Worm (Caenorhabditis elegans): ENCODE measurements around the gene F55C10.4.
"Not testable (repeated sequence)": the region's sequence is repeated elsewhere in the genome, so short reads cannot be mapped to it uniquely, and the experiment has no call there.

F55C10.4 gene

ce11 chrV:11375150-11375792, 11.3 kb upstream of the F55C10.4 start, which contains the start of gene cnb-1:
Gene cnb-1 (plus strand): TSS chrV:11375742.
- no peak for TF ChIP-seq dao-5 (tag; optimal IDR thresholded peaks at IDR 0.05)
- peak; percentile 79 for TF ChIP-seq him-1 (tag; optimal IDR thresholded peaks at IDR 0.05)

ce11 chrV:11379341-11379740, 7.2 kb upstream of the F55C10.4 start:
- TF ChIP-seq W03F9.2 (tag; optimal IDR thresholded peaks at IDR 0.05) (no peak), him-1 (tag; optimal IDR thresholded peaks at IDR 0.05) (no peak), dao-5 (tag; optimal IDR thresholded peaks at IDR 0.05) (no peak)

ce11 chrV:11380571-11380970, 6.0 kb upstream of the F55C10.4 start:
- TF ChIP-seq W03F9.2 (tag; optimal IDR thresholded peaks at IDR 0.05), result no peak
- TF ChIP-seq him-1 (tag; optimal IDR thresholded peaks at IDR 0.05), result no peak
- TF ChIP-seq dao-5 (tag; optimal IDR thresholded peaks at IDR 0.05), result no peak

- TF ChIP-seq dao-5 (tag; optimal IDR thresholded peaks at IDR 0.05), result no peak
- TF ChIP-seq W03F9.2 (tag; optimal IDR thresholded peaks at IDR 0.05), result no peak
- TF ChIP-seq him-1 (tag; optimal IDR thresholded peaks at IDR 0.05), result no peak
Observed at ce11 chrV:11383032-11383431, 3.5 kb upstream of the F55C10.4 start, which contains the start of gene F55C10.5. Gene F55C10.5 (plus strand): TSS chrV:11383105.

DNA sequence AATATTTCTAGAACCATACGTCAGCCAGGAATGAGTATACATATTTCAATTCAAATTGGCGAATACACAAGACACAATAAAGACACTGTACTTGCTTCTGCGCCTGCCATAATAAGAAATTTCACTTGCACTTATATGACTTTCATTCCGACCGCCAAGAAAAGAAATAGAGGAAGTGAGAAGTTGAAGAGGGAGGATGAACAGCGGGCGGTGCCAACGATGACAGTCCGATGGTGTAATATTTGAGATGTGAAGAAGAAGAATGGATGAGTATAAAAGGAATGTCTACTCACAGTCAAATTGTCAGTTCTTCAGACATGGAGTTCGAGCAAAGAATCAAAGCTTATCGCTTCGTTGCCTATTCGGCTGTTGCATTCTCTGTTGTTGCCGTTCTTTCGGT, 1.5 kb upstream of the F55C10.4 start, which contains the start of gene col-154:
Gene col-154, plus strand, starts transcription at position 301 of the 400 bp plus-strand sequence.
- no peak for TF ChIP-seq him-1 (tag; optimal IDR thresholded peaks at IDR 0.05)
- TF ChIP-seq W03F9.2 (tag; optimal IDR thresholded peaks at IDR 0.05), result no peak
- TF ChIP-seq dao-5 (tag; optimal IDR thresholded peaks at IDR 0.05), result no peak

DNA sequence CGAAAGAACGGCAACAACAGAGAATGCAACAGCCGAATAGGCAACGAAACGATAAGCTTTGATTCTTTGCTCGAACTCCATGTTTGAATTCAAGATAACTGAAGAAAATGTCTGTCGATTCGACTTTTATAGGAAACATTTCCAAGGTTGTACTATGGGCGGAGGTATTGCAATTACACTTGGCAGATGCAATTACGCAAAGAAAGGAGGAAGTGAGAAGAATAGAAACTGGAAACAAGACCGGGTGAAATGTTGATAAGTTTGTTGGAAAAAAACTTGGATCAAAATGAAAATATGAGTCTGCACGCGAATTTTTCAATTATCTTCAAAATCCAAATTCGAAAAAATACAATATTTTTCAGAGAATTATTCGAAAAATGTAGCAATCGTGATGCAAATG, 3.2 kb downstream of the F55C10.4 start, which contains the start of gene col-155:
Gene col-155, minus strand, starts transcription at position 101 of the 400 bp plus-strand sequence.
- TF ChIP-seq him-1 (tag; optimal IDR thresholded peaks at IDR 0.05) (no peak), dao-5 (tag; optimal IDR thresholded peaks at IDR 0.05) (no peak), W03F9.2 (tag; optimal IDR thresholded peaks at IDR 0.05) (no peak)

ce11 chrV:11390394-11390793, 3.9 kb downstream of the F55C10.4 start, which contains the start of the genes K03B8.11 and K03B8.14:
Gene K03B8.11 (minus strand): TSS chrV:11390494.
Gene K03B8.14 (plus strand): TSS chrV:11390503.
- TF ChIP-seq W03F9.2 (tag; optimal IDR thresholded peaks at IDR 0.05), result no peak
- TF ChIP-seq dao-5 (tag; optimal IDR thresholded peaks at IDR 0.05), result no peak
- TF ChIP-seq him-1 (tag; optimal IDR thresholded peaks at IDR 0.05), result no peak

DNA sequence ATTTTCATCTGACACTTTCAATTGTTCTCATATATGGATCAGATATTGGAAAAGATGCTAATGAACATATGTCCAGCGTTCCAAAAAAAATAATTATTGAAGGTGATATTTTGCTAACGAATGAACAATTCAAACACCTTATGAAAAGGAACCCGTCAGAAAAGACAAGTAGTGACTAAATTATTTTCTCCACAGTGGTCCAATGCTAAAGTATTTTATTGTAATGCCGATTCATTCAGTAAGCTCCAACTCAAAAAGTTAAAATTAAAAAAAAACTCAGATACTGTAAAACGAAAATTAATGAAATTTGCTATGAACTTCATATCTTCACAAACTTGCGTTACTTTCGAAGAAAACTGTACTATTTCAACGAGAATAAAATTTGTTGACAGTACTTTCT, 5.5 kb downstream of the F55C10.4 start, which contains the start of gene nas-16:
Gene nas-16, plus strand, starts transcription at position 301 of the 400 bp plus-strand sequence.
- TF ChIP-seq him-1 (tag; optimal IDR thresholded peaks at IDR 0.05) (no peak), W03F9.2 (tag; optimal IDR thresholded peaks at IDR 0.05) (no peak), dao-5 (tag; optimal IDR thresholded peaks at IDR 0.05) (no peak)

DNA sequence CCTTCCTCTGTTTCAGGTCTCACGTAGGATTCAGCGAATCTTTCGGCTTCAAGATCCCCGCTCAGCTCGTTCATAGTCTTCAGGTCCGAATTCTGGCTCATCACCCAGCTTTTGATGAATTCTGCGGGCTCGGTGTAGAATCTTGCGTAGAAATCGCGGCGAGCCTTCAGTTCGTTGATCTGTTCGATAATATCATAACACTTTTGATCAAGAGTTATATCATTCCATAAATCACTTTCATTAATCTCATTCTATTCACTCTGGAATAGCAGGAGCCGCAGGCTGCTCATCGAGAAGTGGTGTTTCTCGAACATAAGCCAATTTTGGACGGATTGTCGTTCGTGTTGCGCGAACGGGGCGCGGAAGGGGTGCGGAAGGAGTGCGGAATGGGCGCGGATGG, 8.5 kb downstream of the F55C10.4 start, which contains the start of gene K03B8.4:
Gene K03B8.4, minus strand, starts transcription at position 101 of the 400 bp plus-strand sequence.
- TF ChIP-seq dao-5, W03F9.2, him-1 (tag; optimal IDR thresholded peaks at IDR 0.05): not testable (repeated sequence)

DNA sequence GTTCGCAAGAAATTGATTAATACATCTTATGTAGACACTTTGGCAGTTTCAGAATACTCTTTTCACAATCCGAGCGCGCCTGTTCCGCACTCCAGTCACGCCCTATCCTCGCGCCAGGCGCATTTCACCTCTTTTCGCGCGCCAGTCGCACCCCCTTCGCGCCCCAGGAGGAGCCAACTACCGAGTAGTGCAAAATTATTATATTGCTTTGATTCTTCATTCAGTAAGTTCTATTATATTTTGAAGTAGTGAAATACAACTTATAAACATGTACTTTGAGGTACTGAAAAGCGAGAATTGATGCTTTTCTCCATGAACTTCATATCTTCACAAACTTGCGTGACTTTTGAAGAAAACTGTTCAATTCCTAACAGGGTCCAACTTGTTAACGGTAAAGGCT, 9.6 kb downstream of the F55C10.4 start, which contains the start of gene nas-18:
Gene nas-18, plus strand, starts transcription at position 301 of the 400 bp plus-strand sequence.
- not testable (repeated sequence) for TF ChIP-seq him-1, W03F9.2, dao-5 (tag; optimal IDR thresholded peaks at IDR 0.05)

- TF ChIP-seq dao-5 (tag; optimal IDR thresholded peaks at IDR 0.05) (no peak), W03F9.2 (tag; optimal IDR thresholded peaks at IDR 0.05) (no peak), him-1 (tag; optimal IDR thresholded peaks at IDR 0.05) (no peak)
Observed at ce11 chrV:11398616-11399015, 12.1 kb downstream of the F55C10.4 start, which contains the start of gene nas-17. Gene nas-17 (plus strand): TSS chrV:11398916.

DNA sequence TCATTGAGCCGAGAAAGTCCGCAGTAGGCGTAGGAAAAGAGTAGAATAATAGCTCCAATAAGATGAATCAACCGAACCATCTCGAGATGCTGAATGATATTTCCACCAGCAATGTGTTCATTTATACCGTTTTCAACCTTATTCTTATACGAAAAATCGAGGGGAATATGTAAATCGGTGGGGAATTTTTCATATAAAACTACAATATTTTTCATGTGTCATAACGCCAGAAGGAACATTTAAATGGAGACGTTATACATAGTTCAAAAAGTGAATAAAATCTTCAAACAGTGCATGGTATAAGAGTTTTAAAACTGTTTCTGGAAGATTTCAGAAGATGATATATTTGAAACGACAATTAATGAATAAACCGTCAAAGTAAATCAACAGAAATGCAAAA, 16.1 kb downstream of the F55C10.4 start, which contains the start of gene nas-19:
Gene nas-19, minus strand, starts transcription at position 101 of the 400 bp plus-strand sequence.
- TF ChIP-seq W03F9.2 (tag; optimal IDR thresholded peaks at IDR 0.05) (no peak), him-1 (tag; optimal IDR thresholded peaks at IDR 0.05) (no peak), dao-5 (tag; optimal IDR thresholded peaks at IDR 0.05) (no peak)

DNA sequence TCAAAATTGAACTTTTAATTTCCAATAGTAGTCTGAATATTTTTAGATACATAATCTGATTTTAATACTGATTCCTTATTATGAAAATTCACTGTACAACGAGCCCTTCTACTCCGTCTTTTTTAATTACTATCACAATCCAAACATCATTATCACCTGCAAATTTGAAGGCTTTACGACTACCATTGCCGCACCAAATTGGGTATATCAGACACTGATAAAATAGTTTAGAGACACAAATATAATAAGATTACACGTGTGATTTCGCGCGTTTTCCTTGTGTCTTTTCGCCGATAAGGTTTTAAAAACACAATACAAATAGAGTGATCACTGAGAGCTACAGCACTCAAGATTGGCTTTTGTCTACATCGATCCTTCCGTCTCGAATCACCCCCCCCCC, 16.5 kb downstream of the F55C10.4 start:
- TF ChIP-seq him-1 (tag; optimal IDR thresholded peaks at IDR 0.05) (no peak), dao-5 (tag; optimal IDR thresholded peaks at IDR 0.05) (no peak), W03F9.2 (tag; optimal IDR thresholded peaks at IDR 0.05) (no peak)

DNA sequence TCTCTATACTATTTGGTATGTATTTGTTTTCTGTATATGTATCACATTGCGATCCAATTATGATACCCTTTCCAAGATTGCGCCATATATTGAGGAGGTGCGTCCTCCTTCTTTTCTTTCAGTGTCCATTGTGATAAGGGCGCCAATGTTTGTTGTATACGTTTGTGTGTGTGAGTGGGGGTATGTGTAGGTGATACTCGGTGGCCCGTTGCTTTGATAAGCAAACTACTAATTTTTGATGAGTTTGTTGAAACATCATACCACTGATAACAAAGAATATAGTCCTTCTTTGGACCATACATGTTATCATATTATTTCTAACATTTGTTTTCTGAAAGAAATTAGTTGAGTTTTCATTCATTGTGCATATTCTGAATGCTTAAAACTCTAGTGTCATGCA, 17.2 kb downstream of the F55C10.4 start:
- TF ChIP-seq W03F9.2 (tag; optimal IDR thresholded peaks at IDR 0.05) (no peak), him-1 (tag; optimal IDR thresholded peaks at IDR 0.05) (no peak)
